Fruit fly (Drosophila melanogaster): Measurements from ENCODE around the gene scaf6.

DNA sequence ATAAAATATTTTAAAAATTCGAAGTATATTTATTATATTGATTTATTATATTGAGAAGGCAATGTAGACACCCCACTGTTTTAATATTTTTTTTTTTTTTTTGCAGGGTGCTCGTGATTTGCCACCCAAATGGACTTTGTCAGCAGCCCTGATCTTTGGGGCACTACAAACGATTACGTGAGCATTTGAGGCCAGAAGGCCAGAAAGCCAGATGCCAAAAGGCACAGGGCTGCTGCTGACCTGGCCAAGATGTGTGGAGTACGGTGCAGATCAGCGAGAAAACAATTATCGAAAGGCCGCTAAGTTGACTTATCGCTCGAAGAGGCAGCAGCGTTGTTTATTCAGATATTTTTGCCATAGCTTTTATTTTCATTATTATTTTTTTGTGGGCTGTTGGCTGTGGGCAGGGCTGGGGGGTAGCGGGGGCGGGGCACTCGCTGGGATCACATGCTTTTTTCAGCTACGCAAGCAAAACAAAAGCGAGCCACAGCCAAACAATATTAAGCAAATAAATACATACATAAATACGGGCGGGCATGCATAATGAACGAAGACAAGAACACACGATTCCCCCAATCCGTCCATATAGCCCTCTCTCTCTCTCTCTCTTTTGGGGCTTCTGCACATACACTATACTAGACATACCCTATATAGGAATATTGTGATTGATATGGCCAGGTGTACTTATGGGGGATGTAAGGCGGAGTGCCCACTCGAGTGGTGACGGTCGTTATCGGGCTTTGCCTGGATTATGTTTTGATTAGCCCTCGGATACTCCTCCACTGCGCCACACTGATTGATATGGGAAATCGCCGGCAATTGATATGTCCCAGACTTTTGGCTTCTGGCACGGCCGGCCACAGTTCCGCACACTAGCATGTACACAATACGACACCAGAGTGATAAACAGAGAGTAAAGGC is 38.9 kb downstream of the scaf6 start:
- TF ChIP-seq CG9139 (GFP tag; optimal IDR thresholded peaks at IDR 0.05) (no peak), Lpt (GFP tag; optimal IDR thresholded peaks at IDR 0.05) (no peak), Blimp-1 (GFP tag; optimal IDR thresholded peaks at IDR 0.05) (no peak), CG6854 (GFP tag; optimal IDR thresholded peaks at IDR 0.05) (no peak), dac (GFP tag; optimal IDR thresholded peaks at IDR 0.05) (no peak), Eip93F (GFP tag; optimal IDR thresholded peaks at IDR 0.05) (no peak), CG6792 (GFP tag; optimal IDR thresholded peaks at IDR 0.05) (no peak), Hr4 (GFP tag; optimal IDR thresholded peaks at IDR 0.05) (no peak)
